Worm (Caenorhabditis elegans) whole organism, L4/young adult: ENCODE results near the gene acdh-13.

Experiments used
- W03F9.2 ChIP-seq: fragments of 150-350 bp; optimal IDR thresholded peaks from 2 replicates; lab custom pipeline; 2014; ENCODE audit warnings: missing biosample characterization, missing genetic modification characterization
- dao-5 ChIP-seq: sonication (generic microtip); optimal IDR thresholded peaks from 2 replicates; lab custom pipeline; 2016; ENCODE audit warnings: missing genotype, missing genetic modification characterization, moderate library complexity, missing compliant biosample characterization
- him-1 ChIP-seq: sonication (generic microtip); optimal IDR thresholded peaks from 2 replicates; lab custom pipeline; 2016; ENCODE audit warnings: missing genotype, missing genetic modification reagents, missing genetic modification characterization, missing compliant biosample characterization

- no peak for TF ChIP-seq dao-5 (tag; lab: Kevin White, UChicago)
- TF ChIP-seq him-1 (tag; lab: Kevin White, UChicago) = no peak
- no peak for TF ChIP-seq W03F9.2
Observed at ce11 chrIV:8451709-8452248, 46.8 kb downstream of the acdh-13 start, which contains the start of gene eppl-1.
